Worm (Caenorhabditis elegans) whole organism, young adult: ENCODE measurements around the gene daam-1.
A peak's percentile ranks its signal among the peaks of the same experiment; 100 is the strongest.

ENCODE experiments used
- C17E4.6 ChIP-seq: fragments of 200-800 bp; sonication (Bioruptor generic); IDR thresholded peaks from 2 replicates; pipeline ENCODE4 v1.3.6; 2022; ENCODE audit warnings: missing genetic modification reagents, missing genetic modification characterization, missing compliant biosample characterization
- F39B2.1 ChIP-seq: fragments of 200-800 bp; sonication (Bioruptor generic); IDR thresholded peaks from 2 replicates; pipeline ENCODE4 v1.3.6; 2022; ENCODE audit warnings: missing genetic modification reagents, missing genetic modification characterization, missing compliant biosample characterization
- F49E8.2 ChIP-seq: sonication (generic microtip); optimal IDR thresholded peaks from 3 replicates; lab custom pipeline; 2017; ENCODE audit warnings: missing genetic modification characterization, mild to moderate bottlenecking, missing compliant biosample characterization, antibody characterized with exemption, moderate library complexity; ENCODE audit not compliant: insufficient read depth
- Y53G8AR.9 ChIP-seq: fragments of 200-800 bp; sonication (Bioruptor generic); conservative IDR thresholded peaks from 2 replicates; pipeline ENCODE4 v1.3.6; 2022; ENCODE audit warnings: missing genetic modification reagents, missing genetic modification characterization, missing compliant biosample characterization
- Y56A3A.18 ChIP-seq: fragments of 200-800 bp; sonication (Bioruptor generic); IDR thresholded peaks from 2 replicates; pipeline ENCODE4 v1.3.6; 2022; ENCODE audit warnings: missing genetic modification reagents, missing genetic modification characterization, missing compliant biosample characterization
- attf-5 ChIP-seq: fragments of 200-800 bp; sonication (Bioruptor generic); optimal IDR thresholded peaks from 2 replicates; lab custom pipeline; 2018; ENCODE audit warnings: mild to moderate bottlenecking, missing genetic modification characterization, missing compliant biosample characterization
- ccch-3 ChIP-seq: fragments of 200-800 bp; sonication (Bioruptor generic); optimal IDR thresholded peaks from 2 replicates; lab custom pipeline; 2018; ENCODE audit warnings: mild to moderate bottlenecking, missing genetic modification characterization, missing compliant biosample characterization
- cebp-1 ChIP-seq, 2 experiments: fragments of 200-800 bp in 1 of 2; sonication (Bioruptor generic) in 1 of 2; sonication (generic microtip) in 1 of 2; IDR thresholded peaks in 1 of 2; optimal IDR thresholded peaks in 1 of 2; 2 replicates each; pipeline versions ENCODE4 v1.3.6 to Lab custom; 2017 to 2022; ENCODE audit warnings: missing compliant biosample characterization in 2 of 2, missing genetic modification characterization in 2 of 2, mild to moderate bottlenecking in 1 of 2, missing genetic modification reagents in 1 of 2, moderate library complexity in 1 of 2
- ceh-79 ChIP-seq: sonication (generic microtip); optimal IDR thresholded peaks from 2 replicates; lab custom pipeline; 2017; ENCODE audit warnings: mild to moderate bottlenecking, missing genetic modification characterization, missing compliant biosample characterization
- die-1 ChIP-seq: sonication (generic microtip); optimal IDR thresholded peaks from 2 replicates; lab custom pipeline; 2016; ENCODE audit warnings: missing genotype, mild to moderate bottlenecking, missing genetic modification characterization, missing compliant biosample characterization
- dpff-1 ChIP-seq: sonication (generic microtip); optimal IDR thresholded peaks from 2 replicates; lab custom pipeline; 2017; ENCODE audit warnings: mild to moderate bottlenecking, missing genetic modification characterization, missing compliant biosample characterization
- dpl-1 ChIP-seq: fragments of 150-350 bp; optimal IDR thresholded peaks from 2 replicates; lab custom pipeline; 2014; ENCODE audit warnings: missing biosample characterization, missing genetic modification reagents, missing genetic modification characterization
- efl-1 ChIP-seq: fragments of 150-350 bp; optimal IDR thresholded peaks from 2 replicates; lab custom pipeline; 2014; ENCODE audit warnings: missing biosample characterization, missing genetic modification reagents, missing genetic modification characterization
- fkh-3 ChIP-seq: sonication (generic microtip); optimal IDR thresholded peaks from 2 replicates; lab custom pipeline; 2016; ENCODE audit warnings: mild to moderate bottlenecking, missing genetic modification characterization, missing compliant biosample characterization
- let-607 ChIP-seq, 2 experiments: fragments of 200-800 bp in 1 of 2; sonication (Bioruptor generic) in 1 of 2; sonication (generic microtip) in 1 of 2; optimal IDR thresholded peaks; 2 replicates each; lab custom pipeline; 2016 to 2018; ENCODE audit warnings: mild to moderate bottlenecking in 2 of 2, missing compliant biosample characterization in 2 of 2, missing genetic modification characterization in 2 of 2, moderate library complexity in 2 of 2, missing genotype in 1 of 2
- lin-26 ChIP-seq: fragments of 200-800 bp; sonication (Bioruptor generic); IDR thresholded peaks from 2 replicates; pipeline ENCODE4 v1.3.6; 2022; ENCODE audit warnings: missing genetic modification reagents, missing genetic modification characterization, missing compliant biosample characterization
- lin-54 ChIP-seq: fragments of 200-800 bp; sonication (Bioruptor generic); optimal IDR thresholded peaks from 2 replicates; lab custom pipeline; 2018; ENCODE audit warnings: mild to moderate bottlenecking, missing genetic modification characterization, missing compliant biosample characterization
- lsl-1 ChIP-seq: fragments of 200-800 bp; sonication (Bioruptor generic); optimal IDR thresholded peaks from 2 replicates; lab custom pipeline; 2018; ENCODE audit warnings: mild to moderate bottlenecking, missing genetic modification characterization, moderate library complexity, missing compliant biosample characterization
- madf-3 ChIP-seq: fragments of 200-800 bp; sonication (Bioruptor generic); IDR thresholded peaks from 2 replicates; pipeline ENCODE4 v1.3.6; 2022; ENCODE audit warnings: missing genetic modification reagents, missing genetic modification characterization, missing compliant biosample characterization
- madf-6 ChIP-seq: fragments of 200-800 bp; sonication (Bioruptor generic); IDR thresholded peaks from 2 replicates; pipeline ENCODE4 v1.3.6; 2022; ENCODE audit warnings: missing genetic modification reagents, missing genetic modification characterization, missing compliant biosample characterization
- madf-8 ChIP-seq: fragments of 200-800 bp; sonication (Bioruptor generic); conservative IDR thresholded peaks from 2 replicates; pipeline ENCODE4 v1.3.6; 2022; ENCODE audit warnings: missing genetic modification reagents, missing genetic modification characterization, missing compliant biosample characterization
- mcd-1 ChIP-seq: fragments of 200-800 bp; sonication (Bioruptor generic); IDR thresholded peaks from 2 replicates; pipeline ENCODE4 v1.3.6; 2022; ENCODE audit warnings: missing genetic modification reagents, missing genetic modification characterization, missing compliant biosample characterization
- mxl-1 ChIP-seq: sonication (generic microtip); optimal IDR thresholded peaks from 2 replicates; lab custom pipeline; 2016; ENCODE audit warnings: missing genetic modification characterization, missing compliant biosample characterization
- nhr-80 ChIP-seq: sonication (generic microtip); optimal IDR thresholded peaks from 2 replicates; lab custom pipeline; 2016; ENCODE audit warnings: missing genetic modification characterization, missing compliant biosample characterization
- pbrm-1 ChIP-seq: fragments of 200-800 bp; sonication (Bioruptor generic); IDR thresholded peaks from 2 replicates; pipeline ENCODE4 v1.3.6; 2022; ENCODE audit warnings: missing genetic modification reagents, missing genetic modification characterization, missing compliant biosample characterization
- repo-1 ChIP-seq: sonication (generic microtip); optimal IDR thresholded peaks from 2 replicates; lab custom pipeline; 2017; ENCODE audit warnings: mild to moderate bottlenecking, missing genetic modification characterization, missing compliant biosample characterization
- sea-2 ChIP-seq: fragments of 200-800 bp; sonication (Bioruptor generic); IDR thresholded peaks from 2 replicates; pipeline ENCODE4 v1.3.6; 2022; ENCODE audit warnings: missing genetic modification characterization, missing compliant biosample characterization
- snpc-4 ChIP-seq, 5 experiments: fragments of 150-350 bp in 1 of 5; sonication (generic microtip) in 4 of 5; optimal IDR thresholded peaks; 2 replicates each; lab custom pipeline; 2014 to 2018; ENCODE audit warnings: missing genetic modification characterization in 5 of 5, missing biosample characterization in 3 of 5, antibody characterized with exemption in 2 of 5, mild to moderate bottlenecking in 2 of 5, missing compliant biosample characterization in 2 of 5, missing genotype in 2 of 5, moderate library complexity in 2 of 5, missing genetic modification reagents in 1 of 5
- tbx-9 ChIP-seq: sonication (generic microtip); optimal IDR thresholded peaks from 2 replicates; lab custom pipeline; 2016; ENCODE audit warnings: borderline replicate concordance, missing genetic modification characterization, inconsistent platforms, missing compliant biosample characterization
- tlf-1 ChIP-seq: fragments of 200-800 bp; sonication (Bioruptor generic); optimal IDR thresholded peaks from 2 replicates; lab custom pipeline; 2018; ENCODE audit warnings: mild to moderate bottlenecking, missing genetic modification characterization, missing compliant biosample characterization
- unc-62 ChIP-seq: fragments of 150-350 bp; optimal IDR thresholded peaks from 2 replicates; lab custom pipeline; 2014; ENCODE audit warnings: missing biosample characterization, missing genetic modification reagents, missing genetic modification characterization
- zim-3 ChIP-seq: sonication (generic microtip); optimal IDR thresholded peaks from 2 replicates; lab custom pipeline; 2017; ENCODE audit warnings: mild to moderate bottlenecking, missing genetic modification characterization, moderate library complexity, missing compliant biosample characterization
- ztf-22 ChIP-seq: fragments of 200-800 bp; sonication (Bioruptor generic); optimal IDR thresholded peaks from 2 replicates; lab custom pipeline; 2018; ENCODE audit warnings: mild to moderate bottlenecking, missing genetic modification characterization, moderate library complexity, missing compliant biosample characterization
- ztf-26 ChIP-seq: sonication (generic microtip); optimal IDR thresholded peaks from 2 replicates; lab custom pipeline; 2017; ENCODE audit warnings: missing genetic modification characterization, missing compliant biosample characterization

The daam-1 gene

DNA sequence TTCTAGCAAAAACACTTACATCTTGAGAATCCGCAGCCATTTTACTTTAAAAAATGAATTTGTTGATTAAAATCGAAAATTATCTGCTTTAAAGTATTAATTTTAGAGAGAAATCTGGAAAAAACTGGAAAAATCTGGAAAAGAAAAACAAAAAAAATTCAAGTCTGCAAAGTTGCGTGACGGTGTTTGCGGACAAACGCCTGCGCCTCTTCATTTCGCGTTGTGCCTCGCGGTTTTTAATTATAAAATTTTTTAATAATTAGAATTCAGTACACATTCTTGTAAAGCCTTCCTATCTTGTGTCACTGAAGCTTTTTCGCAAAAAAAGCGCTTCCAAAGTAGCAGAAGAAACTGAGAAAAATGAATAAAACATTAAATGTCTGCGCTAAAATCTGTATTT, 43.0 kb upstream of the daam-1 start, which contains the start of gene W03F9.1 (continued):
- TF ChIP-seq C17E4.6 (no peak), sea-2 (no peak), mxl-1 (no peak), madf-8 (GFP tag; lab: Robert Waterston, UW) (no peak), dpff-1 (tag; lab: Kevin White, UChicago) (no peak), Y53G8AR.9 (peak; percentile 73), mcd-1 (GFP tag; lab: Robert Waterston, UW) (peak; percentile 62), repo-1 (tag; lab: Kevin White, UChicago) (no peak), ccch-3 (no peak), tbx-9 (tag; lab: Kevin White, UChicago) (no peak), die-1 (tag; lab: Kevin White, UChicago) (no peak)

DNA sequence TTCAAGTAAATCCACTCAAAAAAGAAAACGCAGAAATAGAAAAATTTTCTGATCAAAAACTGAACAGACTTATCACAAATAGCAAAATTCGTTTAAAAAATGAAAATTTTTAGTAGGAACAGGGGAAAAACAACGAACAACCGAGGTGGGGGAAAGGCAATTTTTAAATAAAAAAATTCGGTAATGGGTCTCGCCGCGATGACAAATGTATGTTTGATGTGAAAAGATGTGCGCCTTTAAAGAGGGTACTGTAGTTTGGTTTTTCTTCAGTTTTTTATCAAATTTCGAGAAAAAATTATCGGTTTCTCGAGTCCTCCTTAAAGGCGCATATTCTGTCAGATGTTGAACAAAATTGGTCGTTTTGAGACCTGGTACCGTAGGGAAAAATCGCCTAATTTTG, 40.3 kb upstream of the daam-1 start:
- TF ChIP-seq lsl-1 (peak; percentile 11), fkh-3 (tag; lab: Kevin White, UChicago) (no peak), tlf-1 (no peak), pbrm-1 (0 out of 2 replicates have a peak, but pooled peaks have one; percentile 14), F49E8.2 (tag; lab: Kevin White, UChicago) (peak; percentile 8), dpl-1 (GFP tag; lab: Kevin White, UChicago) (no peak), madf-6 (GFP tag; lab: Robert Waterston, UW) (peak; percentile 48), F39B2.1 (GFP tag; lab: Robert Waterston, UW) (no peak), lin-54 (GFP tag; lab: Kevin White, UChicago) (no peak)

DNA sequence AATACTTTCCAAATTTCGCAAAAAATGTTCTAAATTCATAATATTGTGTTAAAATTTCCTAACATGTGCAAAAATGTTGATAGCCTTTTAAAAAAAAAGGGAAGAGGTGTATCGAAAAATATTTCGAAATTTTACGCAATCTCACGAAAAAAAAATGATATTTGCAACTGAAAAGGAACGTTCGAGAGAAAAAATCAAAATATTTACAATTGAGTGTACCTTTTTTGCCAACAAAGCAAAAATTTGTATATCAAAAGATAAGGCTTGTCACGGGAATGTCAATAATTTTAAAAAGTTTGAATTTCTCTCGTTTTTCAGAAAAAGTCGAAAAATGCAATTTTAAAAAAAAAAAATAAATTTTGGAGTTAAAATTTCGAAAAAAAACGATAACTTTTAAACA, 39.9 kb upstream of the daam-1 start:
- TF ChIP-seq lin-26 (GFP tag; lab: Robert Waterston, UW) (no peak), efl-1 (GFP tag; lab: Kevin White, UChicago) (no peak), Y56A3A.18 (no peak), snpc-4 (GFP tag; optimal IDR thresholded peaks at IDR 0.05; lab: Kevin White, UChicago) (no peak), snpc-4 (tag; optimal IDR thresholded peaks at IDR 0.05; lab: Kevin White, UChicago) (peak in 1 of 4 experiments; percentile 15), ztf-22 (GFP tag; lab: Kevin White, UChicago) (no peak), cebp-1 (GFP tag; IDR thresholded peaks at IDR 0.05; lab: Robert Waterston, UW) (peak; percentile 59; the same call in 1 of the 2 replicates), cebp-1 (tag; optimal IDR thresholded peaks at IDR 0.05; lab: Kevin White, UChicago) (peak; percentile 85), ceh-79 (tag; lab: Kevin White, UChicago) (peak; percentile 30), ztf-26 (tag; lab: Kevin White, UChicago) (peak; percentile 2), nhr-80 (tag; lab: Kevin White, UChicago) (peak; percentile 27), pbrm-1 (no peak), zim-3 (tag; lab: Kevin White, UChicago) (no peak), let-607 (tag; optimal IDR thresholded peaks at IDR 0.05; lab: Kevin White, UChicago) (peak; percentile 97 to 99), unc-62 (GFP tag; lab: Kevin White, UChicago) (peak; percentile 22), attf-5 (GFP tag; lab: Kevin White, UChicago) (peak; percentile 57), madf-3 (GFP tag; lab: Robert Waterston, UW) (0 out of 2 replicates have a peak, but pooled peaks have one; percentile 51), F49E8.2 (tag; lab: Kevin White, UChicago) (no peak)
